Fruit fly (Drosophila melanogaster): ENCODE data around the gene CG9121.
A peak's percentile ranks its signal among the peaks of the same experiment; 100 is the strongest.

Gene CG9121

DNA sequence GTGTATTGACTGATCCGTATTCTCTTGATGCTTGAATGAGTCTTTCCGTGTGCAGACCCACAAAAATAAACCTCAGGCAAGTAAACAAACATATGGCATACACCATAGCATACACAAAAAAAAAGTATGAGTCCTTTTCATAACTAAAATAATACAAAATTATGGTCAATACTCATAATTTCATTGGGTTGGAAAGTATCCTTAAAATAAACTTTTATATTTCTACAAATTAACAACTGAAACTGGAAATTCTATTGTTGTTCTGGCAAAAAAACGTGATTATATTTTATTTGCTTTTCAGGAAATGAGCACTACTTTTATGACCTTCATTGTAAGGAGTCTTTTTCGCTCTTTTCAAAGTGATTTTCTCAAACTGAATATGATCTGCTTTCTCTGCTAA, 8.8 kb downstream of the CG9121 start (continued):
- TF ChIP-seq zen (tag; optimal IDR thresholded peaks at IDR 0.05): peak; percentile 46
- TF ChIP-seq CG17359 (tag; optimal IDR thresholded peaks at IDR 0.05): peak; percentile 31
- no peak for TF ChIP-seq tx (GFP tag; optimal IDR thresholded peaks at IDR 0.05)
- TF ChIP-seq CG13424 (tag; optimal IDR thresholded peaks at IDR 0.05): peak; percentile 36
- TF ChIP-seq CG3847 (GFP tag; IDR thresholded peaks at IDR 0.05): no peak
- no peak for TF ChIP-seq gsb (GFP tag; IDR thresholded peaks at IDR 0.05)
- no peak for TF ChIP-seq yki (optimal IDR thresholded peaks at IDR 0.05)
- no peak for TF ChIP-seq CG14667 (GFP tag; IDR thresholded peaks at IDR 0.05)
- peak; percentile 68 for TF ChIP-seq CG18262 (tag; optimal IDR thresholded peaks at IDR 0.05)
- TF ChIP-seq Sry-δ (GFP tag; optimal IDR thresholded peaks at IDR 0.05): no peak
- TF ChIP-seq CG11247 (GFP tag; IDR thresholded peaks at IDR 0.05): no peak
- TF ChIP-seq row (GFP tag; IDR thresholded peaks at IDR 0.05): peak; percentile 48
- no peak for TF ChIP-seq Opbp (GFP tag; IDR thresholded peaks at IDR 0.05; ENCODE audit: partially characterized antibody)
- no peak for TF ChIP-seq Bteb2 (GFP tag; optimal IDR thresholded peaks at IDR 0.05)
- peak; percentile 41; the same call in 1 of the 2 replicates for TF ChIP-seq CG31441 (GFP tag; IDR thresholded peaks at IDR 0.05)
- peak; percentile 88 for TF ChIP-seq sens (GFP tag)
- TF ChIP-seq Drgx (GFP tag; IDR thresholded peaks at IDR 0.05): no peak
- peak; percentile 3 for TF ChIP-seq CG10209 (GFP tag; optimal IDR thresholded peaks at IDR 0.05)
- TF ChIP-seq Eip74EF (GFP tag; optimal IDR thresholded peaks at IDR 0.05): no peak
- TF ChIP-seq Chrac-16 (GFP tag; optimal IDR thresholded peaks at IDR 0.05): no peak
- TF ChIP-seq CG16813 (GFP tag; IDR thresholded peaks at IDR 0.05; ENCODE audit: partially characterized antibody): no peak
- TF ChIP-seq Dip3 (GFP tag; optimal IDR thresholded peaks at IDR 0.05): no peak
- no peak for TF ChIP-seq gce (GFP tag; IDR thresholded peaks at IDR 0.05)
- no peak for TF ChIP-seq pita (GFP tag; optimal IDR thresholded peaks at IDR 0.05)
- TF ChIP-seq CG31224 (GFP tag; IDR thresholded peaks at IDR 0.05): no peak
- peak; percentile 42 for TF ChIP-seq grau (tag; optimal IDR thresholded peaks at IDR 0.05)
- no peak for TF ChIP-seq CG8765 (GFP tag; IDR thresholded peaks at IDR 0.05)
- TF ChIP-seq CG10543 (GFP tag; optimal IDR thresholded peaks at IDR 0.05): no peak
- TF ChIP-seq Sin3A (optimal IDR thresholded peaks at IDR 0.05): no peak
- TF ChIP-seq CG2889 (GFP tag; IDR thresholded peaks at IDR 0.05): no peak
- no peak for TF ChIP-seq ac (GFP tag; optimal IDR thresholded peaks at IDR 0.05)
- no peak for TF ChIP-seq Elba2 (GFP tag; optimal IDR thresholded peaks at IDR 0.05)
- TF ChIP-seq lmd (GFP tag; IDR thresholded peaks at IDR 0.05): no peak
- no peak for TF ChIP-seq CG12236 (GFP tag; optimal IDR thresholded peaks at IDR 0.05)
- no peak for TF ChIP-seq CG6175 (GFP tag; IDR thresholded peaks at IDR 0.05)
- TF ChIP-seq Hsf (GFP tag; optimal IDR thresholded peaks at IDR 0.05): no peak
- peak; percentile 46 for TF ChIP-seq Ssrp (tag; optimal IDR thresholded peaks at IDR 0.05)
- no peak for TF ChIP-seq CG30431 (GFP tag; optimal IDR thresholded peaks at IDR 0.05)
- TF ChIP-seq CG18764 (GFP tag; optimal IDR thresholded peaks at IDR 0.05): peak; percentile 25
- no peak for TF ChIP-seq CG3281 (GFP tag; optimal IDR thresholded peaks at IDR 0.05)
- no peak for TF ChIP-seq Vsx1 (GFP tag; optimal IDR thresholded peaks at IDR 0.05)
- TF ChIP-seq Hr78 (GFP tag; optimal IDR thresholded peaks at IDR 0.05): no peak
- TF ChIP-seq bowl (GFP tag; IDR thresholded peaks at IDR 0.05): no peak
- TF ChIP-seq Atf6 (GFP tag; IDR thresholded peaks at IDR 0.05): no peak
- TF ChIP-seq CG33213 (GFP tag; optimal IDR thresholded peaks at IDR 0.05): no peak
- no peak for TF ChIP-seq ham (GFP tag; IDR thresholded peaks at IDR 0.05)
- TF ChIP-seq dm (GFP tag; optimal IDR thresholded peaks at IDR 0.05): no peak
- no peak for TF ChIP-seq Poxn (GFP tag; IDR thresholded peaks at IDR 0.05)
- peak; percentile 5 for TF ChIP-seq CG16815 (GFP tag; optimal IDR thresholded peaks at IDR 0.05)
- no peak for TF ChIP-seq CG15601 (tag; optimal IDR thresholded peaks at IDR 0.05)
- TF ChIP-seq MBD-R2 (GFP tag; IDR thresholded peaks at IDR 0.05): no peak
- TF ChIP-seq CG4282 (GFP tag; optimal IDR thresholded peaks at IDR 0.05): no peak
- TF ChIP-seq Nf-YB (GFP tag; optimal IDR thresholded peaks at IDR 0.05): peak; percentile 1

Data from whole organism, embryonic.